Worm (Caenorhabditis elegans) whole organism, L4/young adult: ENCODE results near the gene F16B3.3.
A peak's percentile ranks its signal among the peaks of the same experiment; 100 is the strongest.

Experiments used
- W03F9.2 ChIP-seq: fragments of 150-350 bp; optimal IDR thresholded peaks from 2 replicates; lab custom pipeline; 2014; ENCODE audit warnings: missing biosample characterization, missing genetic modification characterization
- dao-5 ChIP-seq: sonication (generic microtip); optimal IDR thresholded peaks from 2 replicates; lab custom pipeline; 2016; ENCODE audit warnings: missing genotype, missing genetic modification characterization, moderate library complexity, missing compliant biosample characterization
- him-1 ChIP-seq: sonication (generic microtip); optimal IDR thresholded peaks from 2 replicates; lab custom pipeline; 2016; ENCODE audit warnings: missing genotype, missing genetic modification reagents, missing genetic modification characterization, missing compliant biosample characterization

F16B3.3 gene

ce11 chrV:1317869-1318354 lies at the start of gene F16B3.3:
F16B3.3 (minus strand) TSS chrV:1317919.
- TF ChIP-seq him-1 (tag; lab: Kevin White, UChicago) (no peak), dao-5 (no peak), W03F9.2 (tag; lab: Kevin White, UChicago) (no peak)

ce11 chrV:1366082-1366481 lies 48.4 kb upstream of the F16B3.3 start:
- TF ChIP-seq him-1 (tag; lab: Kevin White, UChicago) (peak; percentile 12), dao-5 (no peak), W03F9.2 (tag; lab: Kevin White, UChicago) (no peak)

DNA sequence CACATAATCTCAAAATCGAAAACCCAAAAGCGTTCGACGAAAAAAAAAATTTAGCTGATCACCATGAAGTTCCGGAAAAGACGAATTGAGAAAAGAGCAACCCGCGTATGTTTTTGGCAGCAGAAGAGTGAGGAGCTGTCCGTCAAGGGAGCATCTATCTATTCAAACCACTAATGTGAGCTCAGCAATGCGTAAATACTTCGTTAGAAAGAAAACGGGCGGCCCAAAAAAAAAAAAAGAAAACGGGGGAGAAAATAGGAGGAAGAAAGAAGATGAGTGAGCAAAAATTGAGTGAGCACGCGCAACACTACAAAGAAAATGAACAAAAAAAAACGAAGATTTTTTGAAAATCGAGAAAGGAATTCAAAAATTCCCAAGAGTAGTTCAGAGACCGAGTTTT lies 46.6 kb upstream of the F16B3.3 start:
- TF ChIP-seq W03F9.2 (tag; lab: Kevin White, UChicago) (no peak), him-1 (tag; lab: Kevin White, UChicago) (peak; percentile 14), dao-5 (no peak)

DNA sequence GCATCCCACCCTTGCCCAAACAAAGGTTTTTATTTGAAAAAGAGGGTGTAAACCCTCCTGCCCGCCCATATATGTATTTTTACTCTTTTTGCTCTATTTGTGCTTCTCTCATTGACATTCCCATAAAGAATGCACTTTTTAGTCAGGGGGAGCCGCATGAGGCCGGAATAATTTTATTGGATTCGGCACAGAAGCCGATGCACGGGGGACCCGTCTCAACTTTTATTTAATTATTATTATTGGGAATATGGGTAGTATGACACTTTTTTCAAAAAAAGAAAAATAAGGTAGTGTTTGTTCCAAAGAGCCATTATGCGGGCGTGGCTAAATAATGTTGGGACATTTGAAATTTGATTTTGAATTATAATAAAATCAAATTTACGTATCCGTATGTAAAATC lies 44.3 kb upstream of the F16B3.3 start:
- no peak for TF ChIP-seq W03F9.2 (tag; lab: Kevin White, UChicago)

ce11 chrV:1358051-1358450 lies 40.3 kb upstream of the F16B3.3 start, which contains the start of gene Y75B7AL.2:
Y75B7AL.2 (minus strand) TSS chrV:1358151.
- TF ChIP-seq dao-5: no peak

- no peak for TF ChIP-seq dao-5
- no peak for TF ChIP-seq W03F9.2 (tag; lab: Kevin White, UChicago)
- no peak for TF ChIP-seq him-1 (tag; lab: Kevin White, UChicago)
These were observed 37.6 kb upstream of the F16B3.3 start for ce11 chrV:1355297-1355696.

- TF ChIP-seq him-1 (tag; lab: Kevin White, UChicago): no peak
- TF ChIP-seq dao-5: no peak
- TF ChIP-seq W03F9.2 (tag; lab: Kevin White, UChicago): no peak
These were observed 34.6 kb upstream of the F16B3.3 start for ce11 chrV:1352321-1352720.

- TF ChIP-seq W03F9.2 (tag; lab: Kevin White, UChicago): no peak
- no peak for TF ChIP-seq dao-5
These were observed 34.1 kb upstream of the F16B3.3 start, which contains the start of gene glb-33 for ce11 chrV:1351826-1352225. glb-33 (plus strand) TSS chrV:1352126.

DNA sequence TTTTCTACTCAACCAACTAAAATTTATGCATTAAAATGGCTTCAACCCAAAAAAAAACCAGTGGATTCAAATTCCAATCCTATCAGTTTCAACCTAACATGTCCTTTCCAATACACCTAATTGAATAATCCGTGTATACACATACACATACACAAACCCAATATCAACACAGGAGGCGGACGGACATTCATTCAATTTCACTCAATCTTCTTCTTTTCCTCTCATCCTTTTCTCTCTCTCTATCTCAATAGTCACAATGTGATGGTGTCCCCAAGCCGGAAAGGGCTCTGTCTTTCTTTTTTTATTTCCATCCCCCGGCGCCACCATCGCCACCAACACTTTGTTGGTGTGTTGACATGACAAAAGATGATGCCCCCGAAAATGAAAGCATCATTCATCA lies 32.1 kb upstream of the F16B3.3 start:
- TF ChIP-seq W03F9.2 (tag; lab: Kevin White, UChicago): no peak
- TF ChIP-seq dao-5: no peak
- TF ChIP-seq him-1 (tag; lab: Kevin White, UChicago): no peak

DNA sequence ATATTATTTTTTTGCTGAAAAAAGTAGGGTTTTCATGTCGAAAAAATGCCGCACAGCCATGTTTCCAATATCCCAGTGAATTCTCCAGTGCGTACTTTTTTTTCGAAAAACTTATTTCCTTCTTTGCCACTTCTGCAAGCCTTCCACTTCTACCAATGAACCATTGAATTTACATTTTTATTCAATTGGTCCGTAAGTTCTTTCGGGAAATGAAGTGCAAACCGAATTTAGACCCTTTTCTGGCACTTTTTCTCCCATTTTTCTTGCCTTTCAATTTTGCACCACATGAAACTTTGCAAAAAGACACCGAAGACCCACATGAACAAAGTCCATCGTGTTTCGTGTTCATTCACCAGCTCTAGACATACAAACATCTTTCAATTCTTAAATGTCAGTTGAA lies 25.0 kb upstream of the F16B3.3 start:
- TF ChIP-seq him-1 (tag; lab: Kevin White, UChicago) (no peak), W03F9.2 (tag; lab: Kevin White, UChicago) (no peak), dao-5 (no peak)

DNA sequence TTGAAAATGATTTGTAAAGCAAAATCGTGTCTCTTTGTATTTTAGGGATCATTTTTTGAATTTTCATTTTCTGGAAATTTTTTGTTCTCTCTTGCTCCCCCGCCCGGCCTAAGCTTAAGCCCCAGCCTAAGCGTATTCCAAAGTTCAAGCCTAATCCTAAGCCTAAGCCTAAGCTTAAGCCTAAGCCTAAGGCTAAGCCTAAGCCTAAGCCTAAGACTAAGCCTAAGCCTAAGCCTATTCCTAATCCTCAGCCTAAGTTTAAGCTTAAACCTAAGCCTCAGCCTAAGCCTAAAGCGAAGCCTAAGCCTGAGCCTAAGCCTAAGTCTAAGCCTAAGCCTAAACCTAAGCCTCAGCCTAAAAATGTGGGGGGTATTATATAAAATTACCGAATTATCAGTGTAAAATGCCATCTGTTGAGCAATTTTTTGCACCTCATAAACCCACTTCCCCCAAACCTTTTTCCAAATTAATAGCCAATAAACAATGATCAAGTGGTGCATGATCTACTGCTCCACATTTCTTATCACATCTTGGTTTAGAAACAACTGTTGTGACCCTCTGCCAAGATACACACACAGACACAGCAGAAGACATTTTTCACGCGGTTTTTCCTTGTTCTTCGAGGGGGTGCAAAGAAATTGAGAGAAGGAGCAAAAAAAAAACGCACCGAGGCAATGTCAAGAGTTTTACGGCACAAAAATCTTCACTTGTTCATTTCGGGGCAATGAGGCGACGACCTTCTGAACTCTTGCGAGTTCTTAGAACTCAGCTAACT lies 23.7 kb upstream of the F16B3.3 start:
- TF ChIP-seq him-1 (tag; lab: Kevin White, UChicago): no peak
- no peak for TF ChIP-seq dao-5
- TF ChIP-seq W03F9.2 (tag; lab: Kevin White, UChicago): no peak

- TF ChIP-seq dao-5: no peak
These were observed 20.0 kb upstream of the F16B3.3 start for ce11 chrV:1337701-1338100.

ce11 chrV:1335896-1336295 lies 18.2 kb upstream of the F16B3.3 start:
- no peak for TF ChIP-seq him-1 (tag; lab: Kevin White, UChicago)
- no peak for TF ChIP-seq dao-5
- TF ChIP-seq W03F9.2 (tag; lab: Kevin White, UChicago): no peak

DNA sequence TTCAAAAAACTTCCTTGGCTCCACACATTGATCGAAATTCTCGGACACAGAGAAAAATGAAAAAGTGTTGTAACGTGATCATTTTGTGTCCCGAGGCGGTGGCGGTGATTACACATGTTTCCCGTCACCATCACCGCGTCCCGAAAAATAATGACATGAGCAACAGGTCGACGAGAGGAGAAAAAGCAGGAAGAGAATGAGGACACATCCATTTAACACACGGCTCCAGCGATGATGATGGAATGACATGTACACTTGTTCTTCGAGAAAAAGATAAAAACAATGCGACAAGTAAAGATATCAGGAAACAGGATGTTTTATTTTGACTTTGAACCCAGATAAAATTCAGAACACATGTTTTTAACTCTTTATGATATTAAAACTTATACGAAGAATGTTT lies 9.6 kb upstream of the F16B3.3 start:
- no peak for TF ChIP-seq him-1 (tag; lab: Kevin White, UChicago)
- TF ChIP-seq dao-5: no peak
- TF ChIP-seq W03F9.2 (tag; lab: Kevin White, UChicago): no peak

DNA sequence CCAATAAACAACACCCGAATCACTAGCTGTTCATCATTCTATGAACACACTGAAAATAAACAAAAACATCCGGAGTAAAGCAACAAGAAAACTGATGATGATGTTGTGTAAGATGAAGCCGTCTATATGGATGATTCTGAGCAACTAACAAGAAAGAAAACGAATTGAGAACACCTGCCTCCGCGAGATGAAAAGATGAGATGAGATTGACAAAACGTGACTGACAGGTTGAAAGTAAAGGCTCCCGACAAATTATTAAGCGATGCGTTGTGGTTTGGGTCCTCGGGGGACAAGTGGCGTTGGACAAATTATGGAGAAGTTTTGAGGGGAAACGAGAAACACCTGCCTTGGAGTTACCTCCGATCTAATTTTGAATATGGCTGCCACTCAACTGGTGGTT lies 8.3 kb upstream of the F16B3.3 start:
- TF ChIP-seq dao-5 (no peak), W03F9.2 (tag; lab: Kevin White, UChicago) (no peak), him-1 (tag; lab: Kevin White, UChicago) (no peak)
